Fruit fly (Drosophila melanogaster) whole organism, embryonic: Measurements from ENCODE around the gene Nab2.

Source experiments
- CG10654 ChIP-seq: fragments of 200-800 bp; sonication (Bioruptor generic); optimal IDR thresholded peaks from 2 replicates; lab custom pipeline; 2016; ENCODE audit warnings: missing biosample characterization, missing genetic modification characterization
- CG11504 ChIP-seq: fragments of 200-800 bp; sonication (Bioruptor generic); optimal IDR thresholded peaks from 3 replicates; lab custom pipeline; 2019; ENCODE audit warnings: missing biosample characterization, mild to moderate bottlenecking, missing genetic modification characterization, moderate library complexity
- CG12071 ChIP-seq: fragments of 200-800 bp; sonication (Bioruptor generic); optimal IDR thresholded peaks from 3 replicates; lab custom pipeline; 2018; ENCODE audit warnings: missing biosample characterization, mild to moderate bottlenecking, missing genetic modification characterization
- CG12104 ChIP-seq: fragments of 200-800 bp; sonication (Bioruptor generic); optimal IDR thresholded peaks from 3 replicates; lab custom pipeline; 2016; ENCODE audit warnings: missing biosample characterization, missing genetic modification characterization
- CG14965 ChIP-seq: fragments of 200-800 bp; sonication (Bioruptor generic); optimal IDR thresholded peaks from 2 replicates; lab custom pipeline; 2016; ENCODE audit warnings: missing biosample characterization, missing genetic modification characterization, borderline replicate concordance
- CG1529 ChIP-seq: fragments of 200-800 bp; sonication (Bioruptor generic); optimal IDR thresholded peaks from 3 replicates; lab custom pipeline; 2018; ENCODE audit warnings: missing biosample characterization, missing genetic modification characterization
- CG15601 ChIP-seq: fragments of 200-800 bp; sonication (Bioruptor generic); optimal IDR thresholded peaks from 3 replicates; lab custom pipeline; 2019; ENCODE audit warnings: missing biosample characterization, mild to moderate bottlenecking, missing genetic modification characterization, moderate library complexity
- CG1602 ChIP-seq: fragments of 200-800 bp; sonication (Bioruptor generic); optimal IDR thresholded peaks from 3 replicates; lab custom pipeline; 2016; ENCODE audit warnings: missing biosample characterization, missing genetic modification characterization
- CG1647 ChIP-seq: fragments of 200-800 bp; sonication (Bioruptor generic); optimal IDR thresholded peaks from 3 replicates; lab custom pipeline; 2016; ENCODE audit warnings: missing biosample characterization, missing genetic modification characterization
- CG16813 ChIP-seq: fragments of 200-800 bp; sonication (Bioruptor generic); IDR thresholded peaks from 3 replicates; pipeline ENCODE4 v1.3.6; 2022; ENCODE audit warnings: missing biosample characterization, missing genetic modification characterization; ENCODE audit not compliant: partially characterized antibody
- CG16815 ChIP-seq: fragments of 200-800 bp; sonication (Bioruptor generic); optimal IDR thresholded peaks from 3 replicates; lab custom pipeline; 2017; ENCODE audit warnings: missing biosample characterization, mild to moderate bottlenecking, missing genetic modification characterization
- CG17612 ChIP-seq: fragments of 200-800 bp; sonication (Bioruptor generic); IDR thresholded peaks from 2 replicates; pipeline ENCODE4 v1.3.6; 2022; ENCODE audit warnings: missing biosample characterization, missing genetic modification characterization
- CG3065 ChIP-seq: fragments of 200-800 bp; sonication (Bioruptor generic); optimal IDR thresholded peaks from 2 replicates; lab custom pipeline; 2016; ENCODE audit warnings: missing biosample characterization, missing genetic modification characterization
- CG32767 ChIP-seq: fragments of 200-800 bp; sonication (Bioruptor generic); IDR thresholded peaks from 2 replicates; pipeline ENCODE4 v1.3.6; 2022; ENCODE audit warnings: missing biosample characterization, missing genetic modification characterization
- CG34224 ChIP-seq: fragments of 200-800 bp; sonication (Bioruptor generic); IDR thresholded peaks from 3 replicates; pipeline ENCODE4 v1.3.6; 2022; ENCODE audit warnings: missing biosample characterization, missing genetic modification characterization; ENCODE audit not compliant: partially characterized antibody
- CG4617 ChIP-seq: fragments of 200-800 bp; sonication (Bioruptor generic); optimal IDR thresholded peaks from 3 replicates; lab custom pipeline; 2016; ENCODE audit warnings: missing biosample characterization, missing genetic modification characterization, borderline replicate concordance
- CG7372 ChIP-seq: fragments of 200-800 bp; sonication (Bioruptor generic); IDR thresholded peaks from 2 replicates; pipeline ENCODE4 v1.3.6; 2022; ENCODE audit warnings: missing biosample characterization, missing genetic modification characterization
- CoRest ChIP-seq: fragments of 200-800 bp; sonication (Bioruptor generic); optimal IDR thresholded peaks from 3 replicates; lab custom pipeline; 2018; ENCODE audit warnings: missing biosample characterization, mild to moderate bottlenecking, missing genetic modification characterization, moderate library complexity
- GATAe ChIP-seq: fragments of 200-800 bp; sonication (Bioruptor generic); conservative IDR thresholded peaks from 2 replicates; pipeline ENCODE4 v1.3.6; 2022; ENCODE audit warnings: missing biosample characterization, missing genetic modification characterization
- Gug ChIP-seq: fragments of 200-800 bp; sonication (Bioruptor generic); IDR thresholded peaks from 4 replicates; pipeline ENCODE4 v1.3.6; 2022; ENCODE audit warnings: missing biosample characterization, missing genetic modification characterization
- HmgZ ChIP-seq: fragments of 200-800 bp; sonication (Bioruptor generic); optimal IDR thresholded peaks from 2 replicates; lab custom pipeline; 2018; ENCODE audit warnings: missing biosample characterization, mild to moderate bottlenecking, missing genetic modification characterization
- Hsf ChIP-seq: fragments of 200-800 bp; sonication (Bioruptor generic); optimal IDR thresholded peaks from 3 replicates; lab custom pipeline; 2016; ENCODE audit warnings: missing biosample characterization, missing genetic modification characterization
- Lim3 ChIP-seq: fragments of 200-800 bp; sonication (Bioruptor generic); IDR thresholded peaks from 2 replicates; pipeline ENCODE4 v1.3.6; 2022; ENCODE audit warnings: missing biosample characterization, missing genetic modification characterization
- Sox100B ChIP-seq: fragments of 200-800 bp; sonication (Bioruptor generic); optimal IDR thresholded peaks from 3 replicates; lab custom pipeline; 2018; ENCODE audit warnings: missing biosample characterization, mild to moderate bottlenecking, missing genetic modification characterization
- Trl ChIP-seq, 3 experiments: fragments of >200 bp in 2 of 3; fragments of 200-800 bp in 1 of 3; sonication (Bioruptor generic) in 1 of 3; optimal IDR thresholded peaks; 2 replicates in 1 of 3; 3 replicates in 2 of 3; lab custom pipeline; 2016 to 2017; ENCODE audit warnings: missing biosample characterization in 1 of 3, missing genetic modification characterization in 1 of 3
- ap ChIP-seq: fragments of 200-800 bp; sonication (Bioruptor generic); IDR thresholded peaks from 2 replicates; pipeline ENCODE4 v1.3.6; 2022; ENCODE audit warnings: missing biosample characterization, missing genetic modification characterization
- cas ChIP-seq: fragments of 200-800 bp; sonication (Bioruptor generic); IDR thresholded peaks from 2 replicates; pipeline ENCODE4 v1.3.6; 2022; ENCODE audit warnings: missing biosample characterization, missing genetic modification characterization
- disco-r ChIP-seq: fragments of 200-800 bp; sonication (Bioruptor generic); optimal IDR thresholded peaks from 2 replicates; lab custom pipeline; 2016; ENCODE audit warnings: missing biosample characterization, missing genetic modification characterization
- ewg ChIP-seq: fragments of 200-800 bp; sonication (Bioruptor generic); optimal IDR thresholded peaks from 3 replicates; lab custom pipeline; 2017; ENCODE audit warnings: mild to moderate bottlenecking, missing biosample characterization, missing genetic modification reagents, missing genetic modification characterization
- fd102C ChIP-seq: fragments of 200-800 bp; sonication (Bioruptor generic); optimal IDR thresholded peaks from 2 replicates; lab custom pipeline; 2018; ENCODE audit warnings: missing biosample characterization, mild to moderate bottlenecking, missing genetic modification characterization, moderate library complexity
- fd3F ChIP-seq: fragments of 200-800 bp; sonication (Bioruptor generic); optimal IDR thresholded peaks from 2 replicates; lab custom pipeline; 2018; ENCODE audit warnings: missing biosample characterization, mild to moderate bottlenecking, missing genetic modification characterization, moderate library complexity
- fu2 ChIP-seq: fragments of 200-800 bp; sonication (Bioruptor generic); optimal IDR thresholded peaks from 2 replicates; lab custom pipeline; 2016; ENCODE audit warnings: missing biosample characterization, missing genetic modification characterization
- gcm ChIP-seq: fragments of 200-800 bp; sonication (Bioruptor generic); optimal IDR thresholded peaks from 2 replicates; lab custom pipeline; 2019; ENCODE audit warnings: missing biosample characterization, mild to moderate bottlenecking, missing genetic modification characterization, moderate library complexity
- lbe ChIP-seq: fragments of 200-800 bp; sonication (Bioruptor generic); optimal IDR thresholded peaks from 2 replicates; lab custom pipeline; 2016; ENCODE audit warnings: missing biosample characterization, mild to moderate bottlenecking, missing genetic modification characterization
- lola ChIP-seq, 3 experiments: fragments of >200 bp in 2 of 3; fragments of 200-800 bp in 1 of 3; sonication (Bioruptor generic) in 1 of 3; optimal IDR thresholded peaks; 2 replicates each; lab custom pipeline; 2017 to 2019; ENCODE audit warnings: missing biosample characterization in 3 of 3, missing genetic modification characterization in 3 of 3, mild to moderate bottlenecking in 1 of 3, moderate library complexity in 1 of 3
- onecut ChIP-seq: fragments of 200-800 bp; sonication (Bioruptor generic); IDR thresholded peaks from 2 replicates; pipeline ENCODE4 v1.3.6; 2022; ENCODE audit warnings: missing biosample characterization, missing genetic modification characterization
- otp ChIP-seq: fragments of 200-800 bp; sonication (Bioruptor generic); IDR thresholded peaks from 3 replicates; pipeline ENCODE4, ENCODE4 v1.3.6; 2022; ENCODE audit warnings: missing biosample characterization, missing genetic modification characterization
- pan ChIP-seq, 4 experiments: fragments of >200 bp in 3 of 4; fragments of 200-800 bp in 1 of 4; sonication (Bioruptor generic) in 1 of 4; optimal IDR thresholded peaks in 3 of 4; IDR thresholded peaks in 1 of 4; 2 replicates each; pipeline versions ENCODE4 v1.3.6 to Lab custom; 2017 to 2022; ENCODE audit warnings: missing biosample characterization in 2 of 4, missing genetic modification characterization in 2 of 4, mixed read lengths in 1 of 4
- pfk ChIP-seq: fragments of 200-800 bp; sonication (Bioruptor generic); optimal IDR thresholded peaks from 2 replicates; lab custom pipeline; 2018; ENCODE audit warnings: missing biosample characterization, mild to moderate bottlenecking, missing genetic modification characterization, moderate library complexity
- pnt ChIP-seq: fragments of 200-800 bp; sonication (Bioruptor generic); optimal IDR thresholded peaks from 3 replicates; lab custom pipeline; 2016; ENCODE audit warnings: missing biosample characterization, missing genetic modification characterization
- scrt ChIP-seq: fragments of 200-800 bp; sonication (Bioruptor generic); optimal IDR thresholded peaks from 2 replicates; lab custom pipeline; 2018; ENCODE audit warnings: missing biosample characterization, mild to moderate bottlenecking, missing genetic modification characterization, moderate library complexity
- slou ChIP-seq: fragments of 200-800 bp; sonication (Bioruptor generic); optimal IDR thresholded peaks from 3 replicates; lab custom pipeline; 2016; ENCODE audit warnings: missing biosample characterization, missing genetic modification characterization
- ssp ChIP-seq: fragments of 200-800 bp; sonication (Bioruptor generic); IDR thresholded peaks from 2 replicates; pipeline ENCODE4 v1.3.6; 2022; ENCODE audit warnings: missing biosample characterization, missing genetic modification characterization
- stwl ChIP-seq: fragments of 200-800 bp; sonication (Bioruptor generic); optimal IDR thresholded peaks from 3 replicates; lab custom pipeline; 2018; ENCODE audit warnings: missing biosample characterization, mild to moderate bottlenecking, missing genetic modification characterization, moderate library complexity
- trh ChIP-seq: fragments of 200-800 bp; sonication (Bioruptor generic); optimal IDR thresholded peaks from 2 replicates; lab custom pipeline; 2016; ENCODE audit warnings: missing biosample characterization, missing genetic modification characterization
- vfl ChIP-seq: fragments of 200-800 bp; sonication (Bioruptor generic); optimal IDR thresholded peaks from 2 replicates; lab custom pipeline; 2016; ENCODE audit warnings: missing biosample characterization, missing genetic modification characterization
- zen2 ChIP-seq: fragments of 200-800 bp; sonication (Bioruptor generic); IDR thresholded peaks from 3 replicates; pipeline ENCODE4 v1.3.6; 2022; ENCODE audit warnings: missing biosample characterization, missing genetic modification characterization; ENCODE audit not compliant: partially characterized antibody
- zfh1 ChIP-seq: fragments of 200-800 bp; sonication (Bioruptor generic); IDR thresholded peaks from 3 replicates; pipeline ENCODE4 v1.3.6; 2022; ENCODE audit warnings: missing biosample characterization, missing genetic modification characterization

Gene Nab2

DNA sequence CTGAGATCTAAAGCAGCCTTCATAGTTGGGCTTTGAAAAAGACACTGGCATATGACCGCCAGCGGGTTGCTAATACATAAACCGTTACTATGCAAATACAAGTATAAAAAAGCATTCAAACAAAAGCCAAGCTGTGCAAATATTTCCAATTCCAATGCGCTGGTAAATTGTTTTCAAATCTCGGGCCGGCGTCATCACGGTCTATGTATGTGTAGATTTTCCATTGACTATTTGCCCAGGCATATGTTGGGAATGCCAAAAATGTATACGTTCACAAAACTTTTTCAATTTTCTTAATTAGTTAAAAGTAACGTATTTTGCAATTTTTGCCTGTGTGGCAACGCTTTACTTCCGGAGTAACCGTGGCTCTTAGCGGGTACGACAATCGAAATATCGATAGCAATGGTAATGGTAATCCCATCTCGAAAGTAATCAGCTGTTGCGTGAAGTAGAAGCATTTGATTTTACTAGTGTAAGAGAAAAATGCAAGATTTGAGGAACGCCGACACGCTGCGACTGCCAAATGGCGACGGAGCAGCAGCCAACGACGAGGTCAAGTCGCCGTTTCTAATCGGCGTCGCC lies 28.4 kb downstream of the Nab2 start, which contains the start of the genes CG34290 and Uck (continued):
- peak; percentile 85 for TF ChIP-seq CG12071 (GFP tag; lab: Kevin White, UChicago)
- no peak for TF ChIP-seq pan (optimal IDR thresholded peaks at IDR 0.05; lab: Kevin White, UChicago)
- peak in 1 of 2 experiments; percentile 56 for TF ChIP-seq pan (GFP tag; optimal IDR thresholded peaks at IDR 0.05 in 1 of 2, IDR thresholded peaks at IDR 0.05 in 1 of 2)
- TF ChIP-seq CG14965 (GFP tag; lab: Kevin White, UChicago) = no peak
- TF ChIP-seq disco-r (GFP tag; lab: Kevin White, UChicago) = peak; percentile 14
- peak; percentile 76 for TF ChIP-seq zfh1 (GFP tag; lab: Robert Waterston, UW)
- peak; percentile 83 for TF ChIP-seq zen2
- TF ChIP-seq Hsf = peak; percentile 78
- peak; percentile 71 for TF ChIP-seq CG11504 (tag; lab: Kevin White, UChicago)
- no peak for TF ChIP-seq CG17612 (GFP tag; lab: Robert Waterston, UW)
- peak; percentile 89 for TF ChIP-seq otp (GFP tag; lab: Robert Waterston, UW)
- TF ChIP-seq pfk (GFP tag; lab: Kevin White, UChicago) = peak; percentile 70
- TF ChIP-seq vfl (GFP tag; lab: Kevin White, UChicago) = peak; percentile 16
- peak; percentile 32 for TF ChIP-seq CG1602 (GFP tag; lab: Kevin White, UChicago)
- peak; percentile 50 for TF ChIP-seq slou
- TF ChIP-seq ssp (GFP tag; lab: Robert Waterston, UW) = peak; percentile 38; the same call in 1 of the 2 replicates
- peak; percentile 37 for TF ChIP-seq trh
- TF ChIP-seq fd3F (GFP tag; lab: Kevin White, UChicago) = peak; percentile 67
- TF ChIP-seq stwl (tag; lab: Kevin White, UChicago) = peak; percentile 91
- peak in 1 of 3 experiments; percentile 39 for TF ChIP-seq lola (GFP tag; optimal IDR thresholded peaks at IDR 0.05; lab: Kevin White, UChicago)
- TF ChIP-seq CG16815 = peak; percentile 4
- peak; percentile 52 for TF ChIP-seq CG1529 (GFP tag; lab: Kevin White, UChicago)
- peak; percentile 38 for TF ChIP-seq gcm (GFP tag; lab: Kevin White, UChicago)
- TF ChIP-seq Gug (GFP tag; lab: Robert Waterston, UW) = no peak; the same call in 3 of the 4 replicates
- TF ChIP-seq GATAe (GFP tag; lab: Robert Waterston, UW) = no peak
- peak; percentile 77 for TF ChIP-seq CG16813 (GFP tag; lab: Robert Waterston, UW)
- peak; percentile 87 for TF ChIP-seq CoRest (tag; lab: Kevin White, UChicago)
- TF ChIP-seq ewg (GFP tag; lab: Kevin White, UChicago) = peak; percentile 62
- TF ChIP-seq Sox100B (GFP tag; lab: Kevin White, UChicago) = peak; percentile 79
- TF ChIP-seq cas = 0 out of 2 replicates have a peak, but pooled peaks have one; percentile 12
- peak; percentile 56 for TF ChIP-seq fd102C (GFP tag; lab: Kevin White, UChicago)
- peak; percentile 74 for TF ChIP-seq onecut (GFP tag; lab: Robert Waterston, UW)
- peak; percentile 67 for TF ChIP-seq lbe (GFP tag; lab: Kevin White, UChicago)
- peak; percentile 78 for TF ChIP-seq CG1647 (GFP tag; lab: Kevin White, UChicago)
- TF ChIP-seq CG10654 (GFP tag; lab: Kevin White, UChicago) = peak; percentile 54
- TF ChIP-seq CG32767 (GFP tag; lab: Robert Waterston, UW) = 0 out of 2 replicates have a peak, but pooled peaks have one; percentile 18
- TF ChIP-seq ap (GFP tag; lab: Robert Waterston, UW) = peak; percentile 45
- TF ChIP-seq CG12104 (GFP tag; lab: Kevin White, UChicago) = peak; percentile 81
- TF ChIP-seq CG34224 (GFP tag; lab: Robert Waterston, UW) = peak; percentile 82
- TF ChIP-seq pnt (GFP tag; lab: Kevin White, UChicago) = no peak
- TF ChIP-seq Lim3 (GFP tag; lab: Robert Waterston, UW) = no peak
- peak; percentile 70 for TF ChIP-seq CG4617
- TF ChIP-seq CG3065 (GFP tag; lab: Kevin White, UChicago) = peak; percentile 16
- TF ChIP-seq HmgZ = peak; percentile 91
- no peak for TF ChIP-seq Trl (optimal IDR thresholded peaks at IDR 0.05; lab: Kevin White, UChicago)
- peak; percentile 84 for TF ChIP-seq Trl (GFP tag; optimal IDR thresholded peaks at IDR 0.05; lab: Kevin White, UChicago)
- TF ChIP-seq fu2 (GFP tag; lab: Kevin White, UChicago) = peak; percentile 57
- TF ChIP-seq scrt (GFP tag; lab: Kevin White, UChicago) = peak; percentile 85
- TF ChIP-seq CG15601 (tag; lab: Kevin White, UChicago) = peak; percentile 78
- 0 out of 2 replicates have a peak, but pooled peaks have one; percentile 34 for TF ChIP-seq CG7372 (GFP tag; lab: Robert Waterston, UW)
